Fruit fly (Drosophila melanogaster): Measurements from ENCODE around the gene Dronc.

The Dronc gene

DNA sequence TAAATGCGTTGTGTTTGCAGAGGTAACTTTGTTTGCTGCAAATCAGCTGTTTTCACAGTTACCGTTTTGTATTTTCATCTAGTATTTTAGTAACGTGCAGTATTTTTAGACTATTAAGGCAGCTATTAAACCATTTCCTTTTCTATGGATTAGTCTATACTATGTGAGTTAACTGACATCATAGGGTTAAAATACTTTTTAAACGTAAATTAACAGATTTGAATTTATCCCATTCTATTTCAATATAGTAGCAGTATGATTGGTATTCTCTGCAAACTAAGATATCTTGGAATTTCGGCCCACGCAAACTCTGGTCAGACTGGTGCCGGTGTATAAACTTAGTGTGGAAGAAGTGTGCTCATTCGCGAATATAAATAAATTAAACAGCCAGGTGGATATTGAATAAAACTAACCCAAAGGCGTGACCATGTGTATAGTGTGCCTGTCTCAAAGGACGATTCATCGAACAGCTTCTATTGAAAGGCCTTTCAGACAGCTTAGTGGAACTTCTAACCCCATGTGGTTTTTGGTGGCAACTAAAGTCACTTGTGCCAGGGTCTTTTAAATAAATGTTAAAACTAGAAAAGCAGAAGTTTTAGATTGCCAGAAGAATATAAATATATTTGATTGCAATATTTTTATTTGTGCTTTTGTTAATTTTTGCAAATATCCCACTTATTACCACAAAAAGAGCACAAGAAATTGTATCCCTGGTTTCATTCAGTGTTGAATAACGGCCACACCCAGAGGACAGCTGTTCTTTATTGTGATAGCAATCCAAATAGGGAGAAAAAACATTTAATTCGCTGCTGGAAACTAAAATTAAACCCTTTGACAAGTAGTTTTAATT lies 4.0 kb downstream of the Dronc start, which contains the start of the genes CG6674, CG42455 and vnc (continued):
- 0 out of 2 replicates have a peak, but pooled peaks have one; percentile 12 for TF ChIP-seq CG31441 (GFP tag; IDR thresholded peaks at IDR 0.05)
- peak; percentile 23 for TF ChIP-seq Six4 (GFP tag; optimal IDR thresholded peaks at IDR 0.05)
- peak; percentile 12 for TF ChIP-seq CG17186 (GFP tag; optimal IDR thresholded peaks at IDR 0.05)
- TF ChIP-seq H2.0 (GFP tag; IDR thresholded peaks at IDR 0.05), result 0 out of 2 replicates have a peak, but pooled peaks have one; percentile 22
- TF ChIP-seq hbn (GFP tag; IDR thresholded peaks at IDR 0.05; ENCODE audit: partially characterized antibody), result no peak
- no peak for TF ChIP-seq Abd-B (GFP tag; optimal IDR thresholded peaks at IDR 0.05)
- TF ChIP-seq lov (optimal IDR thresholded peaks at IDR 0.05), result no peak
- no peak for TF ChIP-seq lov (GFP tag; IDR thresholded peaks at IDR 0.05)
- peak; percentile 13 for TF ChIP-seq CG9727 (GFP tag; optimal IDR thresholded peaks at IDR 0.05)
- TF ChIP-seq ac (GFP tag; optimal IDR thresholded peaks at IDR 0.05), result no peak
- TF ChIP-seq HmgZ (tag; optimal IDR thresholded peaks at IDR 0.05), result peak; percentile 33
- peak; percentile 20 for TF ChIP-seq CG10209 (GFP tag; optimal IDR thresholded peaks at IDR 0.05)
- TF ChIP-seq gsb (GFP tag; IDR thresholded peaks at IDR 0.05), result no peak
- no peak for TF ChIP-seq CG10274 (GFP tag; optimal IDR thresholded peaks at IDR 0.05)
- no peak for TF ChIP-seq Asciz (GFP tag; optimal IDR thresholded peaks at IDR 0.05)
- peak; percentile 25 for TF ChIP-seq BEAF-32 (GFP tag; optimal IDR thresholded peaks at IDR 0.05)
- peak; percentile 36 for TF ChIP-seq CG9437 (GFP tag; optimal IDR thresholded peaks at IDR 0.05)
- no peak for TF ChIP-seq CG8388 (GFP tag; optimal IDR thresholded peaks at IDR 0.05)
- TF ChIP-seq CG15514 (GFP tag; optimal IDR thresholded peaks at IDR 0.05), result peak; percentile 11
- TF ChIP-seq CG30431 (GFP tag; optimal IDR thresholded peaks at IDR 0.05), result peak; percentile 1
- peak; percentile 34 for TF ChIP-seq mam (GFP tag; optimal IDR thresholded peaks at IDR 0.05)
- TF ChIP-seq sd (tag; optimal IDR thresholded peaks at IDR 0.05), result peak; percentile 47
- no peak for TF ChIP-seq scrt (GFP tag; optimal IDR thresholded peaks at IDR 0.05)
- TF ChIP-seq shn (GFP tag; optimal IDR thresholded peaks at IDR 0.05), result peak; percentile 45
- no peak for TF ChIP-seq caup (GFP tag; optimal IDR thresholded peaks at IDR 0.05; ENCODE audit: severe bottlenecking)
- TF ChIP-seq CG14014 (GFP tag; IDR thresholded peaks at IDR 0.05), result peak; percentile 44; the same call in 1 of the 2 replicates
- peak; percentile 7 for TF ChIP-seq CG18011 (GFP tag; optimal IDR thresholded peaks at IDR 0.05)
- TF ChIP-seq Lhr (GFP tag; optimal IDR thresholded peaks at IDR 0.05), result peak; percentile 20
- TF ChIP-seq CG11696 (GFP tag; IDR thresholded peaks at IDR 0.05), result no peak
- peak in 1 of 2 experiments; percentile 49 for TF ChIP-seq dpn (GFP tag; optimal IDR thresholded peaks at IDR 0.05)
- no peak for TF ChIP-seq CG6654 (GFP tag; optimal IDR thresholded peaks at IDR 0.05)
- TF ChIP-seq sna (GFP tag; IDR thresholded peaks at IDR 0.05; ENCODE audit: partially characterized antibody), result 0 out of 2 replicates have a peak, but pooled peaks have one; percentile 22
- TF ChIP-seq Hand (GFP tag; optimal IDR thresholded peaks at IDR 0.05), result no peak
- TF ChIP-seq Xbp1 (GFP tag; optimal IDR thresholded peaks at IDR 0.05), result peak; percentile 29
- no peak for TF ChIP-seq CHES-1-like (GFP tag; optimal IDR thresholded peaks at IDR 0.05)
- TF ChIP-seq CG11560 (tag; IDR thresholded peaks at IDR 0.05), result no peak
- no peak for TF ChIP-seq CG5180 (GFP tag; optimal IDR thresholded peaks at IDR 0.05)
- peak; percentile 10 for TF ChIP-seq CG18599 (GFP tag; optimal IDR thresholded peaks at IDR 0.05)
- TF ChIP-seq Camta (GFP tag; optimal IDR thresholded peaks at IDR 0.05), result peak; percentile 14
- no peak for TF ChIP-seq Mrtf (GFP tag; IDR thresholded peaks at IDR 0.05)
- TF ChIP-seq Hr51 (GFP tag; optimal IDR thresholded peaks at IDR 0.05), result peak in 1 of 2 experiments; percentile 19
- no peak for TF ChIP-seq CG12299 (tag; optimal IDR thresholded peaks at IDR 0.05)
- peak; percentile 55 for TF ChIP-seq stwl (tag; optimal IDR thresholded peaks at IDR 0.05)
- peak; percentile 8 for TF ChIP-seq pnt (GFP tag; optimal IDR thresholded peaks at IDR 0.05)
- TF ChIP-seq CG34376 (GFP tag; optimal IDR thresholded peaks at IDR 0.05), result no peak
- TF ChIP-seq Hsf (GFP tag; optimal IDR thresholded peaks at IDR 0.05), result peak; percentile 16
- peak; percentile 35 to 85 for TF ChIP-seq crp (GFP tag; optimal IDR thresholded peaks at IDR 0.05)
